Fruit fly (Drosophila melanogaster) whole organism, embryonic: ENCODE data around the gene CG43292.

Experiments
- Ada2b ChIP-seq: fragments of 200-800 bp; sonication (Bioruptor generic); IDR thresholded peaks from 2 replicates; pipeline ENCODE4 v1.3.6; 2022; ENCODE audit warnings: missing biosample characterization, missing genetic modification characterization
- Adf1 ChIP-seq: fragments of 200-800 bp; sonication (Bioruptor generic); IDR thresholded peaks from 2 replicates; pipeline ENCODE4 v1.3.6; 2022; ENCODE audit warnings: missing biosample characterization, missing genetic modification characterization
- Asciz ChIP-seq: fragments of 200-800 bp; sonication (Bioruptor generic); optimal IDR thresholded peaks from 2 replicates; lab custom pipeline; 2017; ENCODE audit warnings: missing biosample characterization, mild to moderate bottlenecking, missing genetic modification characterization, missing genetic modification reagents
- B-H1 ChIP-seq: fragments of 200-800 bp; sonication (Bioruptor generic); IDR thresholded peaks from 3 replicates; pipeline ENCODE4 v1.3.6; 2022; ENCODE audit warnings: missing biosample characterization, missing genetic modification characterization
- C15 ChIP-seq: fragments of 200-800 bp; sonication (Bioruptor generic); IDR thresholded peaks from 3 replicates; pipeline ENCODE4 v1.3.6; 2022; ENCODE audit warnings: missing biosample characterization, missing genetic modification characterization
- CG10321 ChIP-seq: fragments of 200-800 bp; sonication (Bioruptor generic); IDR thresholded peaks from 2 replicates; pipeline ENCODE4 v1.3.6; 2022; ENCODE audit warnings: missing biosample characterization, missing genetic modification characterization
- CG11723 ChIP-seq: fragments of 200-800 bp; sonication (Bioruptor generic); optimal IDR thresholded peaks from 2 replicates; lab custom pipeline; 2017; ENCODE audit warnings: missing biosample characterization, mild to moderate bottlenecking, missing genetic modification characterization
- CG1647 ChIP-seq: fragments of 200-800 bp; sonication (Bioruptor generic); optimal IDR thresholded peaks from 3 replicates; lab custom pipeline; 2016; ENCODE audit warnings: missing biosample characterization, missing genetic modification characterization
- CG16815 ChIP-seq: fragments of 200-800 bp; sonication (Bioruptor generic); optimal IDR thresholded peaks from 3 replicates; lab custom pipeline; 2017; ENCODE audit warnings: missing biosample characterization, mild to moderate bottlenecking, missing genetic modification characterization
- CG16863 ChIP-seq: fragments of 200-800 bp; sonication (Bioruptor generic); optimal IDR thresholded peaks from 3 replicates; lab custom pipeline; 2016; ENCODE audit warnings: missing biosample characterization, missing genetic modification characterization
- CG17359 ChIP-seq: fragments of 200-800 bp; sonication (Bioruptor generic); optimal IDR thresholded peaks from 3 replicates; lab custom pipeline; 2018; ENCODE audit warnings: missing biosample characterization, mild to moderate bottlenecking, missing genetic modification characterization, moderate library complexity
- CG18619 ChIP-seq: fragments of 200-800 bp; sonication (Bioruptor generic); optimal IDR thresholded peaks from 3 replicates; lab custom pipeline; 2017; ENCODE audit warnings: missing biosample characterization, mild to moderate bottlenecking, missing genetic modification characterization
- CG3163 ChIP-seq: fragments of 200-800 bp; sonication (Bioruptor generic); optimal IDR thresholded peaks from 3 replicates; lab custom pipeline; 2016; ENCODE audit warnings: missing biosample characterization, missing genetic modification characterization
- CG3281 ChIP-seq: fragments of 200-800 bp; sonication (Bioruptor generic); optimal IDR thresholded peaks from 3 replicates; lab custom pipeline; 2017; ENCODE audit warnings: missing biosample characterization, mild to moderate bottlenecking, missing genetic modification characterization
- CG3407 ChIP-seq: fragments of 200-800 bp; sonication (Bioruptor generic); optimal IDR thresholded peaks from 2 replicates; lab custom pipeline; 2018; ENCODE audit warnings: missing biosample characterization, mild to moderate bottlenecking, missing genetic modification characterization
- CG3726 ChIP-seq: fragments of 200-800 bp; sonication (Bioruptor generic); IDR thresholded peaks from 3 replicates; pipeline ENCODE4, ENCODE4 v1.3.6; 2022; ENCODE audit warnings: missing biosample characterization, missing genetic modification characterization
- CG3838 ChIP-seq: fragments of 200-800 bp; sonication (Bioruptor generic); optimal IDR thresholded peaks from 3 replicates; lab custom pipeline; 2016; ENCODE audit warnings: missing biosample characterization, missing genetic modification characterization
- CG3995 ChIP-seq: fragments of 200-800 bp; sonication (Bioruptor generic); optimal IDR thresholded peaks from 3 replicates; lab custom pipeline; 2016; ENCODE audit warnings: missing biosample characterization, missing genetic modification characterization
- CG4282 ChIP-seq: fragments of 200-800 bp; sonication (Bioruptor generic); optimal IDR thresholded peaks from 2 replicates; lab custom pipeline; 2016; ENCODE audit warnings: missing biosample characterization, missing genetic modification characterization
- CG4424 ChIP-seq: fragments of 200-800 bp; sonication (Bioruptor generic); optimal IDR thresholded peaks from 3 replicates; lab custom pipeline; 2016; ENCODE audit warnings: missing biosample characterization, missing genetic modification characterization
- CG4854 ChIP-seq: fragments of 200-800 bp; sonication (Bioruptor generic); optimal IDR thresholded peaks from 2 replicates; lab custom pipeline; 2016; ENCODE audit warnings: missing biosample characterization, missing genetic modification characterization, inconsistent platforms
- CG5245 ChIP-seq: fragments of 200-800 bp; sonication (Bioruptor generic); optimal IDR thresholded peaks from 3 replicates; lab custom pipeline; 2016; ENCODE audit warnings: missing biosample characterization, missing genetic modification characterization
- CG7928 ChIP-seq: fragments of 200-800 bp; sonication (Bioruptor generic); optimal IDR thresholded peaks from 2 replicates; lab custom pipeline; 2017; ENCODE audit warnings: missing biosample characterization, mild to moderate bottlenecking, missing genetic modification characterization
- CG9817 ChIP-seq: fragments of 200-800 bp; sonication (Bioruptor generic); optimal IDR thresholded peaks from 2 replicates; lab custom pipeline; 2018; ENCODE audit warnings: missing biosample characterization, mild to moderate bottlenecking, missing genetic modification characterization, moderate library complexity
- CrebB ChIP-seq: fragments of 200-800 bp; sonication (Bioruptor generic); optimal IDR thresholded peaks from 3 replicates; lab custom pipeline; 2018; ENCODE audit warnings: missing biosample characterization, mild to moderate bottlenecking, missing genetic modification characterization
- Ets97D ChIP-seq: fragments of 200-800 bp; sonication (Bioruptor generic); optimal IDR thresholded peaks from 3 replicates; lab custom pipeline; 2016; ENCODE audit warnings: missing biosample characterization, missing genetic modification characterization
- GATAe ChIP-seq: fragments of 200-800 bp; sonication (Bioruptor generic); conservative IDR thresholded peaks from 2 replicates; pipeline ENCODE4 v1.3.6; 2022; ENCODE audit warnings: missing biosample characterization, missing genetic modification characterization
- HLH4C ChIP-seq: fragments of 200-800 bp; sonication (Bioruptor generic); IDR thresholded peaks from 3 replicates; pipeline ENCODE4 v1.3.6; 2022; ENCODE audit warnings: missing biosample characterization, missing genetic modification characterization; ENCODE audit not compliant: partially characterized antibody
- HmgZ ChIP-seq: fragments of 200-800 bp; sonication (Bioruptor generic); optimal IDR thresholded peaks from 2 replicates; lab custom pipeline; 2018; ENCODE audit warnings: missing biosample characterization, mild to moderate bottlenecking, missing genetic modification characterization
- Hr3 ChIP-seq: fragments of 200-800 bp; sonication (Bioruptor generic); optimal IDR thresholded peaks from 3 replicates; lab custom pipeline; 2016; ENCODE audit warnings: missing biosample characterization, missing genetic modification characterization
- MTF-1 ChIP-seq: fragments of 200-800 bp; sonication (Bioruptor generic); optimal IDR thresholded peaks from 2 replicates; lab custom pipeline; 2018; ENCODE audit warnings: missing biosample characterization, mild to moderate bottlenecking, missing genetic modification characterization, borderline replicate concordance
- Max ChIP-seq: fragments of 200-800 bp; sonication (Bioruptor generic); optimal IDR thresholded peaks from 2 replicates; lab custom pipeline; 2016; ENCODE audit warnings: missing biosample characterization, mild to moderate bottlenecking, missing genetic modification characterization
- Nf-YC ChIP-seq: fragments of 200-800 bp; optimal IDR thresholded peaks from 3 replicates; lab custom pipeline; 2019; ENCODE audit warnings: missing biosample characterization, mild to moderate bottlenecking, missing genetic modification characterization, moderate library complexity
- PHDP ChIP-seq: fragments of 200-800 bp; sonication (Bioruptor generic); optimal IDR thresholded peaks from 3 replicates; lab custom pipeline; 2018; ENCODE audit warnings: missing biosample characterization, mild to moderate bottlenecking, missing genetic modification characterization, moderate library complexity
- Rx ChIP-seq: fragments of 200-800 bp; sonication (Bioruptor generic); IDR thresholded peaks from 2 replicates; pipeline ENCODE4 v1.3.6; 2022; ENCODE audit warnings: missing biosample characterization, missing genetic modification characterization
- Side ChIP-seq: fragments of 200-800 bp; sonication (Bioruptor generic); optimal IDR thresholded peaks from 2 replicates; lab custom pipeline; 2016; ENCODE audit warnings: missing biosample characterization, missing genetic modification characterization
- YL-1 ChIP-seq: fragments of 200-800 bp; sonication (Bioruptor generic); optimal IDR thresholded peaks from 3 replicates; lab custom pipeline; 2017; ENCODE audit warnings: missing biosample characterization, mild to moderate bottlenecking, missing genetic modification characterization
- dpn ChIP-seq, 2 experiments: fragments of 200-800 bp; sonication (Bioruptor generic); optimal IDR thresholded peaks; 3 replicates each; lab custom pipeline; 2016; ENCODE audit warnings: missing biosample characterization in 2 of 2, missing genetic modification characterization in 2 of 2
- maf-S ChIP-seq: fragments of 200-800 bp; sonication (Bioruptor generic); optimal IDR thresholded peaks from 2 replicates; lab custom pipeline; 2016; ENCODE audit warnings: missing biosample characterization, missing genetic modification characterization
- mam ChIP-seq: fragments of 200-800 bp; sonication (Bioruptor generic); optimal IDR thresholded peaks from 3 replicates; lab custom pipeline; 2016; ENCODE audit warnings: missing biosample characterization, missing genetic modification characterization
- nerfin-1 ChIP-seq: fragments of 200-800 bp; sonication (Bioruptor generic); optimal IDR thresholded peaks from 3 replicates; lab custom pipeline; 2019; ENCODE audit warnings: missing biosample characterization, mild to moderate bottlenecking, missing genetic modification characterization, moderate library complexity
- repo ChIP-seq: fragments of 200-800 bp; sonication (Bioruptor generic); optimal IDR thresholded peaks from 2 replicates; lab custom pipeline; 2016; ENCODE audit warnings: missing biosample characterization, missing genetic modification characterization
- row ChIP-seq: fragments of 200-800 bp; sonication (Bioruptor generic); IDR thresholded peaks from 3 replicates; pipeline ENCODE4 v1.3.6; 2022; ENCODE audit warnings: missing biosample characterization, missing genetic modification characterization
- sd ChIP-seq: fragments of 200-800 bp; sonication (Bioruptor generic); optimal IDR thresholded peaks from 3 replicates; lab custom pipeline; 2018; ENCODE audit warnings: missing biosample characterization, mild to moderate bottlenecking, missing genetic modification characterization, moderate library complexity
- sens-2 ChIP-seq: fragments of 200-800 bp; sonication (Bioruptor generic); IDR thresholded peaks from 2 replicates; pipeline ENCODE4 v1.3.6; 2022; ENCODE audit warnings: missing biosample characterization, missing genetic modification characterization
- shn ChIP-seq: fragments of 200-800 bp; sonication (Bioruptor generic); optimal IDR thresholded peaks from 3 replicates; lab custom pipeline; 2016; ENCODE audit warnings: missing biosample characterization, missing genetic modification characterization
- so ChIP-seq: fragments of 200-800 bp; sonication (Bioruptor generic); IDR thresholded peaks from 3 replicates; pipeline ENCODE4 v1.3.6; 2022; ENCODE audit warnings: missing biosample characterization, missing genetic modification characterization
- stc ChIP-seq: fragments of 200-800 bp; sonication (Bioruptor generic); IDR thresholded peaks from 2 replicates; pipeline ENCODE4 v1.3.6; 2022; ENCODE audit warnings: missing biosample characterization, missing genetic modification characterization
- z ChIP-seq: fragments of 200-800 bp; sonication (Bioruptor generic); IDR thresholded peaks from 3 replicates; pipeline ENCODE4 v1.3.6; 2022; ENCODE audit warnings: missing biosample characterization, missing genetic modification characterization
- zen ChIP-seq: fragments of 200-800 bp; sonication (Bioruptor generic); optimal IDR thresholded peaks from 3 replicates; lab custom pipeline; 2018; ENCODE audit warnings: missing biosample characterization, mild to moderate bottlenecking, missing genetic modification characterization, moderate library complexity

The CG43292 gene

dm6 chr3L:7434715-7435653, 40.4 kb upstream of the CG43292 start, which contains the start of gene Rac2 (continued):
- TF ChIP-seq CG17359, result no peak
- TF ChIP-seq Adf1, result peak; percentile 65
- TF ChIP-seq CG7928 (GFP tag; lab: Kevin White, UChicago), result no peak
- TF ChIP-seq CG11723 (GFP tag; lab: Kevin White, UChicago), result no peak
- TF ChIP-seq CG1647, result no peak
- no peak for TF ChIP-seq Hr3 (GFP tag; lab: Kevin White, UChicago)
- TF ChIP-seq CG4282 (GFP tag; lab: Kevin White, UChicago), result no peak
- TF ChIP-seq HmgZ (tag; lab: Kevin White, UChicago), result peak; percentile 19
- no peak for TF ChIP-seq CG5245 (GFP tag; lab: Kevin White, UChicago)
- TF ChIP-seq zen (tag; lab: Kevin White, UChicago), result no peak
- TF ChIP-seq Rx, result 0 out of 2 replicates have a peak, but pooled peaks have one; percentile 16
- no peak for TF ChIP-seq CG3726 (GFP tag; lab: Robert Waterston, UW)
- TF ChIP-seq CG3163 (GFP tag; lab: Kevin White, UChicago), result peak; percentile 89
- no peak for TF ChIP-seq maf-S (GFP tag; lab: Kevin White, UChicago)
- peak; percentile 44 for TF ChIP-seq Nf-YC (tag; lab: Kevin White, UChicago)
- TF ChIP-seq C15 (GFP tag; lab: Robert Waterston, UW), result no peak
- peak; percentile 47 for TF ChIP-seq CG3281 (GFP tag; lab: Kevin White, UChicago)
- peak; percentile 17 for TF ChIP-seq CG4854 (GFP tag; lab: Kevin White, UChicago)
- TF ChIP-seq row (GFP tag; lab: Robert Waterston, UW), result peak; percentile 67
- no peak for TF ChIP-seq GATAe
- TF ChIP-seq PHDP (tag; lab: Kevin White, UChicago), result peak; percentile 23
- TF ChIP-seq repo, result no peak
- TF ChIP-seq Side (GFP tag; lab: Kevin White, UChicago), result peak; percentile 12
- peak; percentile 85 for TF ChIP-seq z (GFP tag; lab: Robert Waterston, UW)
- no peak for TF ChIP-seq Max (GFP tag; lab: Kevin White, UChicago)
- peak; percentile 63 for TF ChIP-seq sd (tag; lab: Kevin White, UChicago)
- peak; percentile 85 for TF ChIP-seq shn (GFP tag; lab: Kevin White, UChicago)
- TF ChIP-seq sens-2 (GFP tag; lab: Robert Waterston, UW), result no peak; the same call in 1 of the 2 replicates
- no peak for TF ChIP-seq CG9817
- peak; percentile 60 for TF ChIP-seq YL-1 (GFP tag; lab: Kevin White, UChicago)
- TF ChIP-seq B-H1 (GFP tag; lab: Robert Waterston, UW), result no peak
- no peak for TF ChIP-seq CG18619 (GFP tag; lab: Kevin White, UChicago)
- TF ChIP-seq HLH4C (GFP tag; lab: Robert Waterston, UW), result 0 out of 3 replicates have a peak, but pooled peaks have one; percentile 37
- no peak; the same call in 1 of the 2 replicates for TF ChIP-seq stc (GFP tag; lab: Robert Waterston, UW)
- no peak for TF ChIP-seq CG3838 (GFP tag; lab: Kevin White, UChicago)
- TF ChIP-seq Ada2b (GFP tag; lab: Robert Waterston, UW), result no peak
- TF ChIP-seq CG4424, result no peak
- no peak for TF ChIP-seq mam (GFP tag; lab: Kevin White, UChicago)
- TF ChIP-seq Ets97D, result no peak
- no peak for TF ChIP-seq CG16815 (GFP tag; lab: Kevin White, UChicago)
- peak; percentile 96 for TF ChIP-seq CG10321 (GFP tag; lab: Robert Waterston, UW)
- no peak for TF ChIP-seq CG3995 (GFP tag; lab: Kevin White, UChicago)
- TF ChIP-seq dpn (GFP tag; optimal IDR thresholded peaks at IDR 0.05; lab: Kevin White, UChicago), result no peak
- TF ChIP-seq Asciz (GFP tag; lab: Kevin White, UChicago), result no peak
- no peak for TF ChIP-seq so (GFP tag; lab: Robert Waterston, UW)
- TF ChIP-seq CrebB (tag; lab: Kevin White, UChicago), result peak; percentile 11
- no peak for TF ChIP-seq CG3407 (GFP tag; lab: Kevin White, UChicago)
- TF ChIP-seq CG16863, result no peak
- TF ChIP-seq MTF-1 (GFP tag; lab: Kevin White, UChicago), result no peak
- no peak for TF ChIP-seq nerfin-1 (tag; lab: Kevin White, UChicago)
